Worm (Caenorhabditis elegans): Measurements from ENCODE around the gene ddi-1.

DNA sequence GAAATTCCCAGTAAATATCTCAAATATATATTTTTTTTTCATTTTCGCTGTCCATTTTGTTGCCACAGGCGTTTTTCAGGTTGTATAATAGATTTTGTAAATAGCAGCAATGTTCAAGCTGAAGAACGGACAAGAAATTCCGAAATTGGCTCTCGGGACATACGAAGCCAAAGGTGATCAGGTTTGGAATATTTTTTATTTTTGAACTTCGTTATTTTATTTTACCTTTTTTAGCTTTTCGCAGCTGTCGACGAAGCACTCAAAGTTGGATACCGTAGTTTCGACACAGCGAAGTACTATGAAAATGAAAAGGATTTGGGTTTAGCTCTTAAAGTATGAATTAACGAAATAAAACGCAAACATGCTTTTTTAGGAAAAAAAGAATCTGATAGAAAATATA lies 1.9 kb downstream of the ddi-1 start, which contains the start of gene C01G5.5:
- TF ChIP-seq unc-62 (GFP tag; optimal IDR thresholded peaks at IDR 0.05) (no peak), lin-39 (tag; optimal IDR thresholded peaks at IDR 0.05) (no peak), egl-27 (tag; optimal IDR thresholded peaks at IDR 0.05) (no peak), aly-2 (tag; optimal IDR thresholded peaks at IDR 0.05) (no peak), fos-1 (tag; optimal IDR thresholded peaks at IDR 0.05) (no peak), ceh-82 (tag; optimal IDR thresholded peaks at IDR 0.05) (no peak), nhr-77 (tag; optimal IDR thresholded peaks at IDR 0.05) (no peak), mdl-1 (tag; optimal IDR thresholded peaks at IDR 0.05) (no peak), ama-1 (optimal IDR thresholded peaks at IDR 0.05) (no peak), ZK546.5 (tag; optimal IDR thresholded peaks at IDR 0.05) (no peak), nhr-11 (tag; optimal IDR thresholded peaks at IDR 0.05) (no peak), lin-13 (GFP tag; optimal IDR thresholded peaks at IDR 0.05) (no peak), alr-1 (tag; optimal IDR thresholded peaks at IDR 0.05) (no peak), unc-39 (tag; optimal IDR thresholded peaks at IDR 0.05) (no peak)
